Worm (Caenorhabditis elegans) whole organism, midembryonic: ENCODE results near the gene C55A6.12.

ENCODE experiments used
- T22C8.4 ChIP-seq: fragments of 200-800 bp; sonication (Bioruptor generic); IDR thresholded peaks from 2 replicates; pipeline ENCODE4 v1.3.6; 2022; ENCODE audit warnings: missing genetic modification characterization, missing compliant biosample characterization
- flt-1 ChIP-seq: fragments of 200-800 bp; sonication (Bioruptor generic); IDR thresholded peaks from 2 replicates; pipeline ENCODE4 v1.3.6; 2022; ENCODE audit warnings: missing genetic modification characterization, missing compliant biosample characterization
- ztf-23 ChIP-seq: fragments of 200-800 bp; sonication (Bioruptor generic); IDR thresholded peaks from 2 replicates; pipeline ENCODE4 v1.3.6; 2022; ENCODE audit warnings: missing genetic modification reagents, missing genetic modification characterization, missing compliant biosample characterization
- ztf-29 ChIP-seq: fragments of 200-800 bp; sonication (Bioruptor generic); IDR thresholded peaks from 2 replicates; pipeline ENCODE4 v1.3.6; 2022; ENCODE audit warnings: missing genetic modification reagents, missing genetic modification characterization, missing compliant biosample characterization

ce11 chrV:11499786-11500185, 3.1 kb downstream of the C55A6.12 start:
- TF ChIP-seq ztf-23 (GFP tag; lab: Robert Waterston, UW) (no peak), flt-1 (GFP tag; lab: Robert Waterston, UW) (no peak), T22C8.4 (GFP tag; lab: Robert Waterston, UW) (no peak), ztf-29 (GFP tag; lab: Robert Waterston, UW) (no peak)
